Worm (Caenorhabditis elegans): ENCODE data around the gene T22F3.7.
"Not testable (repeated sequence)": the region's sequence is repeated elsewhere in the genome, so short reads cannot be mapped to it uniquely, and the experiment has no call there.

Gene T22F3.7

DNA sequence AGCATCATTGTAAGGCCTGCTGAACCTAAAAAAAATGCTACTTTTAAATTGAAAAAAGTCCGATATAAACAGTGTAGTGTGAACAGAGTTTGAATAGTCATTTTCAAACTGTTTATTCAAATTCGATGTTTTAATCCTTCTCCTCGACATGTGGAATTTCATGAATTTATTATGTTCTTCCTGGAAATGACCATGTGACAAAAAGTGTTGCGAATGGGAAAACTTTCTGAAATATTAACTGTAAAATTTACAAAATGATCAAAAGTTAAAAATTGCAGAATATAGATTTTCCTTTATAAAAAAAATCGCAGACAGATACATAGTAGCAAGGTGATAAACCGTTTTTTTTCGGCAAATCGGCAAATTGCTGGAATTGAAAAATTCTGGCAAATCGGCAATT is 4.9 kb upstream of the T22F3.7 start, which contains the start of gene T22F3.8:
Gene T22F3.8, minus strand, starts transcription at position 101 of the 400 bp plus-strand sequence.
- TF ChIP-seq sox-4 (tag; optimal IDR thresholded peaks at IDR 0.05) (no peak), fkh-10 (GFP tag; optimal IDR thresholded peaks at IDR 0.05) (no peak), K09A11.1 (tag; optimal IDR thresholded peaks at IDR 0.05; ENCODE audit: insufficient read depth) (no peak), lin-11 (tag; optimal IDR thresholded peaks at IDR 0.05) (no peak), lim-6 (tag; optimal IDR thresholded peaks at IDR 0.05) (no peak), ceh-31 (tag; optimal IDR thresholded peaks at IDR 0.05) (no peak), hlh-13 (GFP tag; optimal IDR thresholded peaks at IDR 0.05) (no peak), rnt-1 (tag; optimal IDR thresholded peaks at IDR 0.05) (no peak), pha-2 (tag; optimal IDR thresholded peaks at IDR 0.05) (no peak), ceh-45 (GFP tag; IDR thresholded peaks at IDR 0.05) (no peak), sdc-2 (tag; optimal IDR thresholded peaks at IDR 0.05) (no peak), fax-1 (tag; optimal IDR thresholded peaks at IDR 0.05) (no peak), ama-1 (optimal IDR thresholded peaks at IDR 0.05) (no peak), Y22D7AL.16 (tag; optimal IDR thresholded peaks at IDR 0.05) (no peak), elt-2 (tag; optimal IDR thresholded peaks at IDR 0.05) (no peak), unc-42 (tag; optimal IDR thresholded peaks at IDR 0.05) (no peak), ceh-2 (tag; optimal IDR thresholded peaks at IDR 0.05) (no peak), ceh-19 (GFP tag; optimal IDR thresholded peaks at IDR 0.05) (no peak), pha-4 (tag; optimal IDR thresholded peaks at IDR 0.05) (no peak), F13H6.1 (tag; optimal IDR thresholded peaks at IDR 0.05) (no peak)

DNA sequence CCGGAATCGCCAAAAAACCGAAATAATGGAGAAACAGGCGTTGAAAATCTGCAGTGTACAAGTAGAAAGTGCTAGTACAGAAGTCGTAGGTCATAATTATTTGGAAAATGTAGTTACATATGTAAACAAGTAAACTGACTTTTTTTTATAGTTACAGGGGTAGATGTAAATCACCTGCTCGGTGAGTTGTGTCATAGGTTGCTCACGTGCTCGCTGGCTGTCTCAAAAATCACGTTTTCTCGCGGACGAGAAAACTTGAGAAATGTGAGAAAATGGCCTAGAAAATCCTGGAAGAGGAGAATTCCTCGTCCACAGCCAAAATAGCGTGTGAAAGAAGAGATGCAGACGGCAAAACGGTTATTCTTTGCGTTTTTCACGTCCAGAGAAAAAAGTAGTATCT is 3.4 kb downstream of the T22F3.7 start, which contains the start of gene srh-212:
Gene srh-212, minus strand, starts transcription at position 101 of the 400 bp plus-strand sequence.
- not testable (repeated sequence) for TF ChIP-seq hlh-6, pros-1, ttx-3 (tag; optimal IDR thresholded peaks at IDR 0.05)

- TF ChIP-seq eyg-1 (tag; optimal IDR thresholded peaks at IDR 0.05) (no peak), madf-2 (tag; optimal IDR thresholded peaks at IDR 0.05) (no peak), Y22D7AL.16 (tag; optimal IDR thresholded peaks at IDR 0.05) (no peak), ceh-18 (tag; optimal IDR thresholded peaks at IDR 0.05) (no peak), ets-4 (tag; optimal IDR thresholded peaks at IDR 0.05) (no peak), che-1 (tag; optimal IDR thresholded peaks at IDR 0.05) (no peak), ahr-1 (tag; optimal IDR thresholded peaks at IDR 0.05) (no peak), ceh-22 (tag; optimal IDR thresholded peaks at IDR 0.05) (no peak), ceh-6 (GFP tag; optimal IDR thresholded peaks at IDR 0.05) (no peak), F13H6.1 (tag; optimal IDR thresholded peaks at IDR 0.05) (no peak), fax-1 (tag; optimal IDR thresholded peaks at IDR 0.05) (no peak), hlh-13 (GFP tag; optimal IDR thresholded peaks at IDR 0.05) (no peak), elt-2 (tag; optimal IDR thresholded peaks at IDR 0.05) (no peak), pag-3 (tag; optimal IDR thresholded peaks at IDR 0.05; ENCODE audit: borderline replicate concordance) (no peak), pqm-1 (tag; optimal IDR thresholded peaks at IDR 0.05) (no peak), nfya-1 (tag; optimal IDR thresholded peaks at IDR 0.05) (no peak), K09A11.1 (tag; optimal IDR thresholded peaks at IDR 0.05; ENCODE audit: insufficient read depth) (no peak), dmd-4 (tag; optimal IDR thresholded peaks at IDR 0.05; ENCODE audit: borderline replicate concordance) (no peak)
Observed at ce11 chrV:3594936-3595335, 5.5 kb downstream of the T22F3.7 start, which contains the start of gene srh-213. Gene srh-213, minus strand, starts transcription at chrV:3595036.

ce11 chrV:3592099-3592498 is 8.4 kb downstream of the T22F3.7 start, which contains the start of gene T22F3.12:
Gene T22F3.12, minus strand, starts transcription at chrV:3592199.
- TF ChIP-seq ceh-19 (GFP tag; optimal IDR thresholded peaks at IDR 0.05), result no peak
- no peak for TF ChIP-seq lim-6 (tag; optimal IDR thresholded peaks at IDR 0.05)
- no peak for TF ChIP-seq hlh-30 (tag; optimal IDR thresholded peaks at IDR 0.05; ENCODE audit: insufficient read depth)
- TF ChIP-seq ets-4 (tag; optimal IDR thresholded peaks at IDR 0.05), result no peak
- no peak for TF ChIP-seq sox-2 (GFP tag; IDR thresholded peaks at IDR 0.05)
- TF ChIP-seq ceh-24 (tag; optimal IDR thresholded peaks at IDR 0.05), result no peak
- no peak for TF ChIP-seq hlh-13 (GFP tag; optimal IDR thresholded peaks at IDR 0.05)
- TF ChIP-seq fkh-10 (GFP tag; optimal IDR thresholded peaks at IDR 0.05), result no peak
- no peak for TF ChIP-seq pros-1 (tag; optimal IDR thresholded peaks at IDR 0.05)
- TF ChIP-seq nhr-11 (tag; optimal IDR thresholded peaks at IDR 0.05), result no peak
- no peak for TF ChIP-seq ceh-34 (tag; optimal IDR thresholded peaks at IDR 0.05)
- TF ChIP-seq elt-2 (tag; optimal IDR thresholded peaks at IDR 0.05), result no peak

Measured in whole organism, late embryonic.